Fruit fly (Drosophila melanogaster) whole organism, embryonic: Measurements from ENCODE around the gene Gr36b.

Experiments
- Antp ChIP-seq: fragments of 200-800 bp; sonication (Bioruptor generic); optimal IDR thresholded peaks from 3 replicates; lab custom pipeline; 2016; ENCODE audit warnings: missing biosample characterization, missing genetic modification characterization
- Blimp-1 ChIP-seq: fragments of 200-800 bp; sonication (Bioruptor generic); optimal IDR thresholded peaks from 3 replicates; lab custom pipeline; 2018; ENCODE audit warnings: missing biosample characterization, missing genetic modification characterization, mild to moderate bottlenecking, moderate library complexity, missing genetic modification reagents
- CG1024 ChIP-seq: fragments of 200-800 bp; sonication (Bioruptor generic); IDR thresholded peaks from 2 replicates; pipeline ENCODE4 v1.3.6; 2022; ENCODE audit warnings: missing biosample characterization, missing genetic modification characterization
- CG10543 ChIP-seq: fragments of 200-800 bp; sonication (Bioruptor generic); optimal IDR thresholded peaks from 3 replicates; lab custom pipeline; 2017; ENCODE audit warnings: missing biosample characterization, mild to moderate bottlenecking, missing genetic modification characterization, moderate library complexity
- CG11456 ChIP-seq: fragments of 200-800 bp; sonication (Bioruptor generic); IDR thresholded peaks from 3 replicates; pipeline ENCODE4 v1.3.6; 2022; ENCODE audit warnings: missing biosample characterization, missing genetic modification characterization
- CG12744 ChIP-seq: fragments of 200-800 bp; sonication (Bioruptor generic); optimal IDR thresholded peaks from 2 replicates; lab custom pipeline; 2016; ENCODE audit warnings: missing biosample characterization, missing genetic modification characterization
- CG17328 ChIP-seq: fragments of 200-800 bp; sonication (Bioruptor generic); IDR thresholded peaks from 2 replicates; pipeline ENCODE4 v1.3.6; 2022; ENCODE audit warnings: missing biosample characterization, missing genetic modification characterization
- CG17568 ChIP-seq: fragments of 200-800 bp; sonication (Bioruptor generic); optimal IDR thresholded peaks from 2 replicates; lab custom pipeline; 2018; ENCODE audit warnings: missing biosample characterization, mild to moderate bottlenecking, missing genetic modification characterization, moderate library complexity
- CG2712 ChIP-seq: fragments of 200-800 bp; optimal IDR thresholded peaks from 3 replicates; lab custom pipeline; 2019; ENCODE audit warnings: missing biosample characterization, mild to moderate bottlenecking, missing genetic modification characterization, moderate library complexity
- CG30403 ChIP-seq: fragments of 200-800 bp; sonication (Bioruptor generic); optimal IDR thresholded peaks from 3 replicates; lab custom pipeline; 2016; ENCODE audit warnings: missing biosample characterization, missing genetic modification characterization
- CG31365 ChIP-seq: fragments of 200-800 bp; sonication (Bioruptor generic); optimal IDR thresholded peaks from 2 replicates; lab custom pipeline; 2018; ENCODE audit warnings: missing biosample characterization, mild to moderate bottlenecking, missing genetic modification characterization
- CG3163 ChIP-seq: fragments of 200-800 bp; sonication (Bioruptor generic); optimal IDR thresholded peaks from 3 replicates; lab custom pipeline; 2016; ENCODE audit warnings: missing biosample characterization, missing genetic modification characterization
- CG4282 ChIP-seq: fragments of 200-800 bp; sonication (Bioruptor generic); optimal IDR thresholded peaks from 2 replicates; lab custom pipeline; 2016; ENCODE audit warnings: missing biosample characterization, missing genetic modification characterization
- CG4730 ChIP-seq: fragments of 200-800 bp; sonication (Bioruptor generic); IDR thresholded peaks from 2 replicates; pipeline ENCODE4 v1.3.6; 2022; ENCODE audit warnings: missing biosample characterization, missing genetic modification characterization
- CG7839 ChIP-seq: fragments of 200-800 bp; sonication (Bioruptor generic); optimal IDR thresholded peaks from 3 replicates; lab custom pipeline; 2018; ENCODE audit warnings: missing biosample characterization, mild to moderate bottlenecking, missing genetic modification characterization, moderate library complexity
- CG7928 ChIP-seq: fragments of 200-800 bp; sonication (Bioruptor generic); optimal IDR thresholded peaks from 2 replicates; lab custom pipeline; 2017; ENCODE audit warnings: missing biosample characterization, mild to moderate bottlenecking, missing genetic modification characterization
- CG9609 ChIP-seq: fragments of 200-800 bp; sonication (Bioruptor generic); optimal IDR thresholded peaks from 3 replicates; lab custom pipeline; 2016; ENCODE audit warnings: missing biosample characterization, missing genetic modification characterization
- CG9932 ChIP-seq: fragments of 200-800 bp; sonication (Bioruptor generic); IDR thresholded peaks from 2 replicates; pipeline ENCODE4 v1.3.6; 2022; ENCODE audit warnings: missing biosample characterization, missing genetic modification characterization
- Chrac-16 ChIP-seq: fragments of 200-800 bp; sonication (Bioruptor generic); optimal IDR thresholded peaks from 3 replicates; lab custom pipeline; 2016; ENCODE audit warnings: missing biosample characterization, missing genetic modification characterization
- CkIIα-i1 ChIP-seq: fragments of 200-800 bp; sonication (Bioruptor generic); IDR thresholded peaks from 2 replicates; pipeline ENCODE4 v1.3.6; 2022; ENCODE audit warnings: missing biosample characterization, missing genetic modification characterization
- CoRest ChIP-seq: fragments of 200-800 bp; sonication (Bioruptor generic); optimal IDR thresholded peaks from 3 replicates; lab custom pipeline; 2018; ENCODE audit warnings: missing biosample characterization, mild to moderate bottlenecking, missing genetic modification characterization, moderate library complexity
- Doc3 ChIP-seq: fragments of 200-800 bp; sonication (Bioruptor generic); IDR thresholded peaks from 3 replicates; pipeline ENCODE4 v1.3.6; 2022; ENCODE audit warnings: missing biosample characterization, missing genetic modification characterization; ENCODE audit not compliant: partially characterized antibody
- Fer3 ChIP-seq: fragments of 200-800 bp; sonication (Bioruptor generic); optimal IDR thresholded peaks from 2 replicates; lab custom pipeline; 2018; ENCODE audit warnings: missing biosample characterization, mild to moderate bottlenecking, missing genetic modification characterization, moderate library complexity
- Hr3 ChIP-seq: fragments of 200-800 bp; sonication (Bioruptor generic); optimal IDR thresholded peaks from 3 replicates; lab custom pipeline; 2016; ENCODE audit warnings: missing biosample characterization, missing genetic modification characterization
- Hsf ChIP-seq: fragments of 200-800 bp; sonication (Bioruptor generic); optimal IDR thresholded peaks from 3 replicates; lab custom pipeline; 2016; ENCODE audit warnings: missing biosample characterization, missing genetic modification characterization
- Sox102F ChIP-seq: fragments of 200-800 bp; sonication (Bioruptor generic); optimal IDR thresholded peaks from 2 replicates; lab custom pipeline; 2018; ENCODE audit warnings: missing biosample characterization, mild to moderate bottlenecking, missing genetic modification characterization, moderate library complexity
- YL-1 ChIP-seq: fragments of 200-800 bp; sonication (Bioruptor generic); optimal IDR thresholded peaks from 3 replicates; lab custom pipeline; 2017; ENCODE audit warnings: missing biosample characterization, mild to moderate bottlenecking, missing genetic modification characterization
- aop ChIP-seq: fragments of 200-800 bp; sonication (Bioruptor generic); IDR thresholded peaks from 2 replicates; pipeline ENCODE4 v1.3.6; 2022; ENCODE audit warnings: missing biosample characterization, missing genetic modification characterization
- ase ChIP-seq: fragments of 200-800 bp; sonication (Bioruptor generic); IDR thresholded peaks from 3 replicates; pipeline ENCODE4 v1.3.6; 2022; ENCODE audit warnings: missing biosample characterization, missing genetic modification characterization
- croc ChIP-seq: fragments of 200-800 bp; sonication (Bioruptor generic); conservative IDR thresholded peaks from 3 replicates; pipeline ENCODE4 v1.3.6; 2022; ENCODE audit warnings: missing biosample characterization, missing genetic modification characterization
- dan ChIP-seq: fragments of 200-800 bp; sonication (Bioruptor generic); IDR thresholded peaks from 2 replicates; pipeline ENCODE4 v1.3.6; 2022; ENCODE audit warnings: missing biosample characterization, missing genetic modification characterization
- ems ChIP-seq: fragments of 200-800 bp; sonication (Bioruptor generic); optimal IDR thresholded peaks from 3 replicates; lab custom pipeline; 2016; ENCODE audit warnings: missing biosample characterization, missing genetic modification characterization
- esg ChIP-seq: fragments of 200-800 bp; sonication (Bioruptor generic); conservative IDR thresholded peaks from 2 replicates; pipeline ENCODE4 v1.3.6; 2022; ENCODE audit warnings: missing biosample characterization, missing genetic modification characterization
- ewg ChIP-seq: fragments of 200-800 bp; sonication (Bioruptor generic); optimal IDR thresholded peaks from 3 replicates; lab custom pipeline; 2017; ENCODE audit warnings: mild to moderate bottlenecking, missing biosample characterization, missing genetic modification reagents, missing genetic modification characterization
- hb ChIP-seq: fragments of 200-800 bp; sonication (Bioruptor generic); IDR thresholded peaks from 3 replicates; pipeline ENCODE4 v1.3.6; 2022; ENCODE audit warnings: missing biosample characterization, missing genetic modification characterization; ENCODE audit not compliant: partially characterized antibody
- her ChIP-seq: fragments of 200-800 bp; sonication (Bioruptor generic); optimal IDR thresholded peaks from 2 replicates; lab custom pipeline; 2016; ENCODE audit warnings: missing biosample characterization, missing genetic modification characterization
- ken ChIP-seq: fragments of 200-800 bp; sonication (Bioruptor generic); IDR thresholded peaks from 3 replicates; pipeline ENCODE4 v1.3.6; 2022; ENCODE audit warnings: missing biosample characterization, missing genetic modification characterization
- kni ChIP-seq: fragments of 200-800 bp; sonication (Bioruptor generic); optimal IDR thresholded peaks from 3 replicates; lab custom pipeline; 2017; ENCODE audit warnings: mild to moderate bottlenecking, missing biosample characterization, missing genetic modification reagents, missing genetic modification characterization
- knrl ChIP-seq: fragments of 200-800 bp; sonication (Bioruptor generic); IDR thresholded peaks from 3 replicates; pipeline ENCODE4 v1.3.6; 2022; ENCODE audit warnings: missing biosample characterization, missing genetic modification characterization; ENCODE audit not compliant: partially characterized antibody
- lab ChIP-seq: fragments of 200-800 bp; sonication (Bioruptor generic); optimal IDR thresholded peaks from 3 replicates; lab custom pipeline; 2017; ENCODE audit warnings: missing biosample characterization, missing genetic modification characterization, mild to moderate bottlenecking, moderate library complexity, missing genetic modification reagents
- lmd ChIP-seq: fragments of 200-800 bp; sonication (Bioruptor generic); IDR thresholded peaks from 2 replicates; pipeline ENCODE4 v1.3.6; 2022; ENCODE audit warnings: missing biosample characterization, missing genetic modification characterization
- onecut ChIP-seq: fragments of 200-800 bp; sonication (Bioruptor generic); IDR thresholded peaks from 2 replicates; pipeline ENCODE4 v1.3.6; 2022; ENCODE audit warnings: missing biosample characterization, missing genetic modification characterization
- org-1 ChIP-seq: fragments of 200-800 bp; sonication (Bioruptor generic); optimal IDR thresholded peaks from 2 replicates; lab custom pipeline; 2017; ENCODE audit warnings: missing biosample characterization, missing genetic modification characterization
- otp ChIP-seq: fragments of 200-800 bp; sonication (Bioruptor generic); IDR thresholded peaks from 3 replicates; pipeline ENCODE4, ENCODE4 v1.3.6; 2022; ENCODE audit warnings: missing biosample characterization, missing genetic modification characterization
- pan ChIP-seq, 4 experiments: fragments of >200 bp in 3 of 4; fragments of 200-800 bp in 1 of 4; sonication (Bioruptor generic) in 1 of 4; optimal IDR thresholded peaks in 3 of 4; IDR thresholded peaks in 1 of 4; 2 replicates each; pipeline versions ENCODE4 v1.3.6 to Lab custom; 2017 to 2022; ENCODE audit warnings: missing biosample characterization in 2 of 4, missing genetic modification characterization in 2 of 4, mixed read lengths in 1 of 4
- rib ChIP-seq: fragments of 200-800 bp; sonication (Bioruptor generic); IDR thresholded peaks from 2 replicates; pipeline ENCODE4 v1.3.6; 2022; ENCODE audit warnings: missing biosample characterization, missing genetic modification characterization
- run ChIP-seq: fragments of 200-800 bp; sonication (Bioruptor generic); optimal IDR thresholded peaks from 3 replicates; lab custom pipeline; 2018; ENCODE audit warnings: missing biosample characterization, mild to moderate bottlenecking, missing genetic modification characterization
- sima ChIP-seq: fragments of 200-800 bp; sonication (Bioruptor generic); optimal IDR thresholded peaks from 2 replicates; lab custom pipeline; 2016; ENCODE audit warnings: missing biosample characterization, missing genetic modification characterization
- sr ChIP-seq: fragments of 200-800 bp; sonication (Bioruptor generic); IDR thresholded peaks from 3 replicates; pipeline ENCODE4 v1.3.6; 2022; ENCODE audit warnings: missing biosample characterization, missing genetic modification characterization
- tin ChIP-seq: fragments of 200-800 bp; sonication (Bioruptor generic); optimal IDR thresholded peaks from 3 replicates; lab custom pipeline; 2016; ENCODE audit warnings: missing biosample characterization, missing genetic modification characterization
- z ChIP-seq: fragments of 200-800 bp; sonication (Bioruptor generic); IDR thresholded peaks from 3 replicates; pipeline ENCODE4 v1.3.6; 2022; ENCODE audit warnings: missing biosample characterization, missing genetic modification characterization
- zf30C ChIP-seq: fragments of 200-800 bp; sonication (Bioruptor generic); optimal IDR thresholded peaks from 3 replicates; lab custom pipeline; 2018; ENCODE audit warnings: missing biosample characterization, mild to moderate bottlenecking, missing genetic modification characterization

Gr36b gene

dm6 chr2L:17207072-17207471 lies 28.5 kb downstream of the Gr36b start (continued):
- TF ChIP-seq croc (GFP tag; lab: Robert Waterston, UW) (no peak), CG30403 (GFP tag; lab: Kevin White, UChicago) (peak; percentile 17), CG1024 (GFP tag; lab: Robert Waterston, UW) (no peak), CG2712 (tag; lab: Kevin White, UChicago) (peak; percentile 27), Fer3 (no peak), lmd (GFP tag; lab: Robert Waterston, UW) (no peak; the same call in 1 of the 2 replicates), ase (GFP tag; lab: Robert Waterston, UW) (no peak), CG9609 (no peak), rib (GFP tag; lab: Robert Waterston, UW) (no peak), onecut (no peak), CG17568 (GFP tag; lab: Kevin White, UChicago) (no peak), sr (GFP tag; lab: Robert Waterston, UW) (no peak), CG10543 (GFP tag; lab: Kevin White, UChicago) (no peak), pan (optimal IDR thresholded peaks at IDR 0.05; lab: Kevin White, UChicago) (no peak), pan (GFP tag; optimal IDR thresholded peaks at IDR 0.05 in 1 of 2, IDR thresholded peaks at IDR 0.05 in 1 of 2) (no peak), ken (GFP tag; lab: Robert Waterston, UW) (no peak), CG9932 (GFP tag; lab: Robert Waterston, UW) (no peak), Blimp-1 (GFP tag; lab: Kevin White, UChicago) (peak; percentile 18), CG7928 (GFP tag; lab: Kevin White, UChicago) (no peak), CkIIα-i1 (no peak), esg (GFP tag; lab: Robert Waterston, UW) (peak; percentile 29; the same call in 1 of the 2 replicates), ems (GFP tag; lab: Kevin White, UChicago) (no peak), Hsf (GFP tag; lab: Kevin White, UChicago) (no peak), knrl (no peak), kni (GFP tag; lab: Kevin White, UChicago) (no peak), YL-1 (GFP tag; lab: Kevin White, UChicago) (no peak), org-1 (GFP tag; lab: Kevin White, UChicago) (peak; percentile 14), lab (GFP tag; lab: Kevin White, UChicago) (peak; percentile 56), CG3163 (GFP tag; lab: Kevin White, UChicago) (no peak), sima (GFP tag; lab: Kevin White, UChicago) (no peak), z (GFP tag; lab: Robert Waterston, UW) (no peak), ewg (no peak), Chrac-16 (GFP tag; lab: Kevin White, UChicago) (no peak), tin (GFP tag; lab: Kevin White, UChicago) (no peak), Antp (GFP tag; lab: Kevin White, UChicago) (no peak), CG4730 (GFP tag; lab: Robert Waterston, UW) (no peak), her (GFP tag; lab: Kevin White, UChicago) (no peak), CG4282 (GFP tag; lab: Kevin White, UChicago) (no peak), CG17328 (GFP tag; lab: Robert Waterston, UW) (no peak), hb (GFP tag; lab: Robert Waterston, UW) (no peak), CG11456 (GFP tag; lab: Robert Waterston, UW) (no peak), dan (GFP tag; lab: Robert Waterston, UW) (no peak), otp (GFP tag; lab: Robert Waterston, UW) (no peak), Hr3 (GFP tag; lab: Kevin White, UChicago) (no peak), Sox102F (GFP tag; lab: Kevin White, UChicago) (peak; percentile 45), CG12744 (GFP tag; lab: Kevin White, UChicago) (no peak), CG31365 (tag; lab: Kevin White, UChicago) (no peak), CoRest (peak; percentile 33), aop (GFP tag; lab: Robert Waterston, UW) (no peak), Doc3 (GFP tag; lab: Robert Waterston, UW) (no peak), CG7839 (tag; lab: Kevin White, UChicago) (peak; percentile 54), zf30C (GFP tag; lab: Kevin White, UChicago) (no peak), run (tag; lab: Kevin White, UChicago) (no peak)
